Fruit fly (Drosophila melanogaster) whole organism, embryonic: ENCODE data around the gene Ythdc1.

Source experiments
- CG1024 ChIP-seq: fragments of 200-800 bp; sonication (Bioruptor generic); IDR thresholded peaks from 2 replicates; pipeline ENCODE4 v1.3.6; 2022; ENCODE audit warnings: missing biosample characterization, missing genetic modification characterization
- CG10979 ChIP-seq: fragments of 200-800 bp; sonication (Bioruptor generic); optimal IDR thresholded peaks from 2 replicates; lab custom pipeline; 2018; ENCODE audit warnings: missing biosample characterization, mild to moderate bottlenecking, missing genetic modification characterization, moderate library complexity
- CG12071 ChIP-seq: fragments of 200-800 bp; sonication (Bioruptor generic); optimal IDR thresholded peaks from 3 replicates; lab custom pipeline; 2018; ENCODE audit warnings: missing biosample characterization, mild to moderate bottlenecking, missing genetic modification characterization
- CG12769 ChIP-seq: fragments of 200-800 bp; sonication (Bioruptor generic); optimal IDR thresholded peaks from 2 replicates; lab custom pipeline; 2019; ENCODE audit warnings: missing biosample characterization, mild to moderate bottlenecking, missing genetic modification characterization, moderate library complexity
- CG13296 ChIP-seq: fragments of 200-800 bp; sonication (Bioruptor generic); optimal IDR thresholded peaks from 3 replicates; lab custom pipeline; 2018; ENCODE audit warnings: missing biosample characterization, mild to moderate bottlenecking, missing genetic modification characterization
- CG14014 ChIP-seq: fragments of 200-800 bp; sonication (Bioruptor generic); IDR thresholded peaks from 2 replicates; pipeline ENCODE4 v1.3.6; 2022; ENCODE audit warnings: missing biosample characterization, missing genetic modification characterization
- CG15011 ChIP-seq: fragments of 200-800 bp; sonication (Bioruptor generic); optimal IDR thresholded peaks from 3 replicates; lab custom pipeline; 2018; ENCODE audit warnings: missing biosample characterization, mild to moderate bottlenecking, missing genetic modification characterization
- CG15269 ChIP-seq: fragments of 200-800 bp; sonication (Bioruptor generic); optimal IDR thresholded peaks from 2 replicates; lab custom pipeline; 2018; ENCODE audit warnings: missing biosample characterization, mild to moderate bottlenecking, missing genetic modification characterization, moderate library complexity
- CG16813 ChIP-seq: fragments of 200-800 bp; sonication (Bioruptor generic); IDR thresholded peaks from 3 replicates; pipeline ENCODE4 v1.3.6; 2022; ENCODE audit warnings: missing biosample characterization, missing genetic modification characterization; ENCODE audit not compliant: partially characterized antibody
- CG18011 ChIP-seq: fragments of 200-800 bp; sonication (Bioruptor generic); optimal IDR thresholded peaks from 2 replicates; lab custom pipeline; 2017; ENCODE audit warnings: missing biosample characterization, missing genetic modification characterization, mild to moderate bottlenecking, moderate library complexity, missing genotype
- CG18599 ChIP-seq: fragments of 200-800 bp; sonication (Bioruptor generic); optimal IDR thresholded peaks from 3 replicates; lab custom pipeline; 2017; ENCODE audit warnings: missing biosample characterization, missing genetic modification characterization, mild to moderate bottlenecking, moderate library complexity, missing genetic modification reagents
- CG2120 ChIP-seq: fragments of 200-800 bp; sonication (Bioruptor generic); optimal IDR thresholded peaks from 3 replicates; lab custom pipeline; 2016; ENCODE audit warnings: missing biosample characterization, missing genetic modification characterization
- CG2875 ChIP-seq: fragments of 200-800 bp; sonication (Bioruptor generic); optimal IDR thresholded peaks from 2 replicates; lab custom pipeline; 2017; ENCODE audit warnings: missing biosample characterization, mild to moderate bottlenecking, missing genetic modification characterization, missing genetic modification reagents
- CG32767 ChIP-seq: fragments of 200-800 bp; sonication (Bioruptor generic); IDR thresholded peaks from 2 replicates; pipeline ENCODE4 v1.3.6; 2022; ENCODE audit warnings: missing biosample characterization, missing genetic modification characterization
- CG3281 ChIP-seq: fragments of 200-800 bp; sonication (Bioruptor generic); optimal IDR thresholded peaks from 3 replicates; lab custom pipeline; 2017; ENCODE audit warnings: missing biosample characterization, mild to moderate bottlenecking, missing genetic modification characterization
- CG34224 ChIP-seq: fragments of 200-800 bp; sonication (Bioruptor generic); IDR thresholded peaks from 3 replicates; pipeline ENCODE4 v1.3.6; 2022; ENCODE audit warnings: missing biosample characterization, missing genetic modification characterization; ENCODE audit not compliant: partially characterized antibody
- CG4707 ChIP-seq: fragments of 200-800 bp; sonication (Bioruptor generic); optimal IDR thresholded peaks from 2 replicates; lab custom pipeline; 2018; ENCODE audit warnings: missing biosample characterization, mild to moderate bottlenecking, missing genetic modification characterization, moderate library complexity
- CG5245 ChIP-seq: fragments of 200-800 bp; sonication (Bioruptor generic); optimal IDR thresholded peaks from 3 replicates; lab custom pipeline; 2016; ENCODE audit warnings: missing biosample characterization, missing genetic modification characterization
- CG8765 ChIP-seq: fragments of 200-800 bp; sonication (Bioruptor generic); IDR thresholded peaks from 2 replicates; pipeline ENCODE4 v1.3.6; 2022; ENCODE audit warnings: missing biosample characterization, missing genetic modification characterization
- CG9932 ChIP-seq: fragments of 200-800 bp; sonication (Bioruptor generic); IDR thresholded peaks from 2 replicates; pipeline ENCODE4 v1.3.6; 2022; ENCODE audit warnings: missing biosample characterization, missing genetic modification characterization
- Gsc ChIP-seq: fragments of 200-800 bp; sonication (Bioruptor generic); IDR thresholded peaks from 2 replicates; pipeline ENCODE4 v1.3.6; 2022; ENCODE audit warnings: missing biosample characterization, missing genetic modification characterization
- Hr39 ChIP-seq: fragments of >200 bp; optimal IDR thresholded peaks from 2 replicates; lab custom pipeline; 2017
- Hr78 ChIP-seq, 2 experiments: fragments of 200-800 bp in 1 of 2; fragments of >200 bp in 1 of 2; sonication (Bioruptor generic) in 1 of 2; optimal IDR thresholded peaks; 2 replicates each; lab custom pipeline; 2017 to 2019; ENCODE audit warnings: missing biosample characterization in 2 of 2, missing genetic modification characterization in 2 of 2, mild to moderate bottlenecking in 1 of 2, moderate library complexity in 1 of 2
- NC2α ChIP-seq: fragments of 200-800 bp; sonication (Bioruptor generic); optimal IDR thresholded peaks from 2 replicates; lab custom pipeline; 2016; ENCODE audit warnings: missing biosample characterization, missing genetic modification characterization
- Oaz ChIP-seq: fragments of 200-800 bp; sonication (Bioruptor generic); IDR thresholded peaks from 2 replicates; pipeline ENCODE4 v1.3.6; 2022; ENCODE audit warnings: missing biosample characterization, missing genetic modification characterization
- aop ChIP-seq: fragments of 200-800 bp; sonication (Bioruptor generic); IDR thresholded peaks from 2 replicates; pipeline ENCODE4 v1.3.6; 2022; ENCODE audit warnings: missing biosample characterization, missing genetic modification characterization
- bowl ChIP-seq: fragments of 200-800 bp; sonication (Bioruptor generic); IDR thresholded peaks from 2 replicates; pipeline ENCODE4 v1.3.6; 2022; ENCODE audit warnings: missing biosample characterization, missing genetic modification characterization
- chinmo ChIP-seq: fragments of 200-800 bp; sonication (Bioruptor generic); IDR thresholded peaks from 4 replicates; pipeline ENCODE4 v1.3.6; 2022; ENCODE audit warnings: missing biosample characterization, missing genetic modification characterization; ENCODE audit not compliant: partially characterized antibody
- chm ChIP-seq: fragments of 200-800 bp; sonication (Bioruptor generic); IDR thresholded peaks from 2 replicates; pipeline ENCODE4 v1.3.6; 2022; ENCODE audit warnings: missing biosample characterization, missing genetic modification characterization
- crol ChIP-seq: fragments of 200-800 bp; sonication (Bioruptor generic); IDR thresholded peaks from 2 replicates; pipeline ENCODE4 v1.3.6; 2022; ENCODE audit warnings: missing biosample characterization, missing genetic modification characterization
- ftz-f1 ChIP-seq: fragments of 200-800 bp; sonication (Bioruptor generic); optimal IDR thresholded peaks from 2 replicates; lab custom pipeline; 2016; ENCODE audit warnings: missing biosample characterization, missing genetic modification characterization
- hkb ChIP-seq, 2 experiments: fragments of 200-800 bp in 1 of 2; fragments of >200 bp in 1 of 2; sonication (Bioruptor generic) in 1 of 2; IDR thresholded peaks in 1 of 2; optimal IDR thresholded peaks in 1 of 2; 2 replicates each; pipeline versions ENCODE4 v1.3.6 to Lab custom; 2017 to 2022; ENCODE audit warnings: missing biosample characterization in 1 of 2, missing genetic modification characterization in 1 of 2
- ind ChIP-seq: fragments of 200-800 bp; sonication (Bioruptor generic); optimal IDR thresholded peaks from 3 replicates; lab custom pipeline; 2016; ENCODE audit warnings: missing biosample characterization, missing genetic modification characterization
- lilli ChIP-seq: fragments of 200-800 bp; sonication (Bioruptor generic); optimal IDR thresholded peaks from 3 replicates; lab custom pipeline; 2016; ENCODE audit warnings: missing biosample characterization, missing genetic modification characterization
- lov ChIP-seq, 2 experiments: fragments of 200-800 bp in 1 of 2; fragments of >200 bp in 1 of 2; sonication (Bioruptor generic) in 1 of 2; IDR thresholded peaks in 1 of 2; optimal IDR thresholded peaks in 1 of 2; 2 replicates in 1 of 2; 3 replicates in 1 of 2; pipeline versions ENCODE4 v1.3.6 to Lab custom; 2017 to 2022; ENCODE audit warnings: missing biosample characterization in 1 of 2, missing genetic modification characterization in 1 of 2
- otp ChIP-seq: fragments of 200-800 bp; sonication (Bioruptor generic); IDR thresholded peaks from 3 replicates; pipeline ENCODE4, ENCODE4 v1.3.6; 2022; ENCODE audit warnings: missing biosample characterization, missing genetic modification characterization
- pan ChIP-seq, 4 experiments: fragments of >200 bp in 3 of 4; fragments of 200-800 bp in 1 of 4; sonication (Bioruptor generic) in 1 of 4; optimal IDR thresholded peaks in 3 of 4; IDR thresholded peaks in 1 of 4; 2 replicates each; pipeline versions ENCODE4 v1.3.6 to Lab custom; 2017 to 2022; ENCODE audit warnings: missing biosample characterization in 2 of 4, missing genetic modification characterization in 2 of 4, mixed read lengths in 1 of 4
- sc ChIP-seq, 3 experiments: fragments of >200 bp in 2 of 3; fragments of 200-800 bp in 1 of 3; sonication (Bioruptor generic) in 1 of 3; optimal IDR thresholded peaks; 2 replicates in 2 of 3; 3 replicates in 1 of 3; lab custom pipeline; 2017; ENCODE audit warnings: mild to moderate bottlenecking in 1 of 3, missing biosample characterization in 1 of 3, missing genetic modification characterization in 1 of 3, missing genetic modification reagents in 1 of 3
- sd ChIP-seq: fragments of 200-800 bp; sonication (Bioruptor generic); optimal IDR thresholded peaks from 3 replicates; lab custom pipeline; 2018; ENCODE audit warnings: missing biosample characterization, mild to moderate bottlenecking, missing genetic modification characterization, moderate library complexity
- sens ChIP-seq: fragments of 200-800 bp; sonication (Bioruptor generic); peaks from one replicate; lab custom pipeline; 2016; ENCODE audit warnings: missing biosample characterization, missing genetic modification characterization
- sima ChIP-seq: fragments of 200-800 bp; sonication (Bioruptor generic); optimal IDR thresholded peaks from 2 replicates; lab custom pipeline; 2016; ENCODE audit warnings: missing biosample characterization, missing genetic modification characterization
- slbo ChIP-seq: fragments of 200-800 bp; sonication (Bioruptor generic); IDR thresholded peaks from 2 replicates; pipeline ENCODE4 v1.3.6; 2022; ENCODE audit warnings: missing biosample characterization, missing genetic modification characterization
- sna ChIP-seq: fragments of 200-800 bp; sonication (Bioruptor generic); IDR thresholded peaks from 2 replicates; pipeline ENCODE4 v1.3.6; 2022; ENCODE audit warnings: missing biosample characterization, missing genetic modification characterization; ENCODE audit not compliant: partially characterized antibody
- tio ChIP-seq: fragments of 200-800 bp; sonication (Bioruptor generic); optimal IDR thresholded peaks from 2 replicates; lab custom pipeline; 2017; ENCODE audit warnings: missing biosample characterization, missing genetic modification characterization, inconsistent platforms
- vvl ChIP-seq: fragments of 200-800 bp; sonication (Bioruptor generic); IDR thresholded peaks from 2 replicates; pipeline ENCODE4 v1.3.6; 2022; ENCODE audit warnings: missing biosample characterization, missing genetic modification characterization
- wdn ChIP-seq: fragments of 200-800 bp; sonication (Bioruptor generic); IDR thresholded peaks from 2 replicates; pipeline ENCODE4 v1.3.6; 2022; ENCODE audit warnings: missing biosample characterization, missing genetic modification characterization

Ythdc1 gene

dm6 chr3L:3407481-3407880, 33.5 kb upstream of the Ythdc1 start (continued):
- TF ChIP-seq ind (GFP tag; lab: Kevin White, UChicago), result no peak
- no peak for TF ChIP-seq aop (GFP tag; lab: Robert Waterston, UW)
- TF ChIP-seq CG2875 (GFP tag; lab: Kevin White, UChicago), result no peak
- no peak for TF ChIP-seq Gsc (GFP tag; lab: Robert Waterston, UW)
- no peak for TF ChIP-seq wdn (GFP tag; lab: Robert Waterston, UW)
- TF ChIP-seq CG5245, result no peak
- TF ChIP-seq CG34224 (GFP tag; lab: Robert Waterston, UW), result no peak
- TF ChIP-seq CG4707 (GFP tag; lab: Kevin White, UChicago), result no peak
- TF ChIP-seq CG18011 (GFP tag; lab: Kevin White, UChicago), result no peak
- TF ChIP-seq sens, result no peak
- 0 out of 2 replicates have a peak, but pooled peaks have one; percentile 29 for TF ChIP-seq vvl (GFP tag; lab: Robert Waterston, UW)
- peak; percentile 22; the same call in 1 of the 2 replicates for TF ChIP-seq crol (GFP tag; lab: Robert Waterston, UW)
- 0 out of 2 replicates have a peak, but pooled peaks have one; percentile 20 for TF ChIP-seq slbo (GFP tag; lab: Robert Waterston, UW)
- TF ChIP-seq sima, result no peak
- no peak for TF ChIP-seq CG13296 (GFP tag; lab: Kevin White, UChicago)
- peak; percentile 74 for TF ChIP-seq ftz-f1 (GFP tag; lab: Kevin White, UChicago)
- TF ChIP-seq chinmo (GFP tag; lab: Robert Waterston, UW), result 0 out of 4 replicates have a peak, but pooled peaks have one; percentile 28
- TF ChIP-seq lov (optimal IDR thresholded peaks at IDR 0.05; lab: Kevin White, UChicago), result no peak
- no peak for TF ChIP-seq lov (GFP tag; IDR thresholded peaks at IDR 0.05; lab: Robert Waterston, UW)
- TF ChIP-seq bowl, result no peak
- TF ChIP-seq Oaz (GFP tag; lab: Robert Waterston, UW), result no peak
- TF ChIP-seq CG12071, result no peak
- no peak for TF ChIP-seq CG16813 (GFP tag; lab: Robert Waterston, UW)

DNA sequence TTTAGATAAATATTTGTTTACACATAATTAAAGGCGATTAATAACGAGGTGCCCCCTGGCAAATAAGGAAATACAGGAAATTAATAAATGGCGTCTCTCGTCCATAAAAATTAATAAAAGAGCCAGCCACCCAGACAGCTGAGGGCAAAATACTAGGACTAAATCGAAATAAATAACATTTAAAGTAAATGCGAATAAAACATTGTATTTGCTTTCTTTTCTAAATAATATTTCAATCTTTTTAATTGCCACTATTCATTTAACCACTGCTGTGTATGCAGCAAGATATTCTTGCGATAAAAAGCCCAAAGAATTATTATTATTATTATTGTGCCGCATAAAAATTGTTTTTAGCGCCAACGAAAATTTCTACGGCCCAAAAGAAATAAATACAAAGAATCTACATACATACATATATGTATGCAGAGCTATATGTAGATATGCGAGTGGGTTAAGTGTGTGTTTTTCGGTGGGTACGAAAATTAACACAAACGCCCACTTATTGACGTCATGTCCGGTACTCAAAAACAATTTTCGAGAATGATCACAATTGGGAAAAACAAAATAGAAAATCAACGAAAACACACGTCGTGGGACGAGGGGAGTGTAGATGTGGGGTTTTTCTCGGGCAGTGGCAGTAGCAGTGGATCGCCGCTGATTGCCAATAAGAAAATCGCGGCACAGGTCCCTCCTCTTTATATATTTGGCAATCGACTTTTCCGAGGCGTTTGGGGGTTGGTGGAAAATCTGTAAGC, 32.5 kb upstream of the Ythdc1 start:
- TF ChIP-seq tio (GFP tag; lab: Kevin White, UChicago) (no peak), hkb (optimal IDR thresholded peaks at IDR 0.05; lab: Kevin White, UChicago) (no peak), hkb (GFP tag; IDR thresholded peaks at IDR 0.05; lab: Robert Waterston, UW) (peak; percentile 50; the same call in 1 of the 2 replicates), pan (optimal IDR thresholded peaks at IDR 0.05; lab: Kevin White, UChicago) (no peak), pan (GFP tag; optimal IDR thresholded peaks at IDR 0.05 in 1 of 2, IDR thresholded peaks at IDR 0.05 in 1 of 2) (peak in 1 of 2 experiments; percentile 42), CG14014 (GFP tag; lab: Robert Waterston, UW) (peak; percentile 38; the same call in 1 of the 2 replicates), chm (GFP tag; lab: Robert Waterston, UW) (no peak), Hr78 (GFP tag; optimal IDR thresholded peaks at IDR 0.05; lab: Kevin White, UChicago) (no peak), CG15011 (GFP tag; lab: Kevin White, UChicago) (peak; percentile 8), CG1024 (no peak), sna (GFP tag; lab: Robert Waterston, UW) (no peak), CG15269 (tag; lab: Kevin White, UChicago) (peak; percentile 1), sc (optimal IDR thresholded peaks at IDR 0.05; lab: Kevin White, UChicago) (no peak), sc (GFP tag; optimal IDR thresholded peaks at IDR 0.05; lab: Kevin White, UChicago) (no peak), CG32767 (GFP tag; lab: Robert Waterston, UW) (no peak), NC2α (GFP tag; lab: Kevin White, UChicago) (no peak), CG3281 (GFP tag; lab: Kevin White, UChicago) (peak; percentile 47), CG12769 (tag; lab: Kevin White, UChicago) (peak; percentile 2), lilli (GFP tag; lab: Kevin White, UChicago) (peak; percentile 2), chinmo (GFP tag; lab: Robert Waterston, UW) (0 out of 4 replicates have a peak, but pooled peaks have one; percentile 13), CG9932 (peak; percentile 37; the same call in 1 of the 2 replicates), Hr39 (lab: Kevin White, UChicago) (no peak), sd (tag; lab: Kevin White, UChicago) (peak; percentile 36), CG10979 (tag; lab: Kevin White, UChicago) (no peak), otp (GFP tag; lab: Robert Waterston, UW) (0 out of 3 replicates have a peak, but pooled peaks have one; percentile 12), CG2120 (GFP tag; lab: Kevin White, UChicago) (peak; percentile 44), CG18599 (GFP tag; lab: Kevin White, UChicago) (peak; percentile 4), CG8765 (no peak)
